Fruit fly (Drosophila melanogaster): ENCODE results near the gene ppk28.

- TF ChIP-seq Myc (optimal IDR thresholded peaks at IDR 0.05): no peak
- TF ChIP-seq h (optimal IDR thresholded peaks at IDR 0.05): no peak
- no peak for TF ChIP-seq Sin3A (optimal IDR thresholded peaks at IDR 0.05)
- TF ChIP-seq psq (optimal IDR thresholded peaks at IDR 0.05): no peak
Observed at dm6 chrX:16833097-16833496, 27.2 kb downstream of the ppk28 start.
